Worm (Caenorhabditis elegans) whole organism, late embryonic: ENCODE measurements around the gene F54D5.15.

Experiments used
- C08G9.2 ChIP-seq: sonication (generic microtip); optimal IDR thresholded peaks from 2 replicates; lab custom pipeline; 2016; ENCODE audit warnings: mild to moderate bottlenecking, missing genetic modification characterization, moderate library complexity, missing compliant biosample characterization
- C38D4.7 ChIP-seq: fragments of 200-800 bp; sonication (Bioruptor generic); optimal IDR thresholded peaks from 2 replicates; lab custom pipeline; 2018; ENCODE audit warnings: mild to moderate bottlenecking, missing genetic modification characterization, moderate library complexity, missing compliant biosample characterization
- F13H6.1 ChIP-seq: sonication (generic microtip); optimal IDR thresholded peaks from 2 replicates; lab custom pipeline; 2016; ENCODE audit warnings: missing genetic modification characterization, missing compliant biosample characterization
- ahr-1 ChIP-seq: sonication (generic microtip); optimal IDR thresholded peaks from 2 replicates; lab custom pipeline; 2016; ENCODE audit warnings: missing genetic modification characterization, missing compliant biosample characterization
- ceh-14 ChIP-seq: sonication (generic microtip); optimal IDR thresholded peaks from 2 replicates; lab custom pipeline; 2016; ENCODE audit warnings: missing genotype, missing genetic modification characterization, missing compliant biosample characterization
- ceh-18 ChIP-seq: sonication (generic microtip); optimal IDR thresholded peaks from 2 replicates; lab custom pipeline; 2016; ENCODE audit warnings: missing genetic modification characterization, missing compliant biosample characterization
- ceh-19 ChIP-seq: fragments of 200-800 bp; sonication (Bioruptor generic); optimal IDR thresholded peaks from 2 replicates; lab custom pipeline; 2018; ENCODE audit warnings: mild to moderate bottlenecking, missing genetic modification characterization, missing compliant biosample characterization
- ceh-22 ChIP-seq: sonication (generic microtip); optimal IDR thresholded peaks from 2 replicates; lab custom pipeline; 2017; ENCODE audit warnings: missing biosample characterization, missing genetic modification characterization
- ceh-24 ChIP-seq: sonication (generic microtip); optimal IDR thresholded peaks from 2 replicates; lab custom pipeline; 2016; ENCODE audit warnings: mild to moderate bottlenecking, missing genetic modification characterization, missing compliant biosample characterization
- ceh-30 ChIP-seq: fragments of 150-350 bp; optimal IDR thresholded peaks from 2 replicates; lab custom pipeline; 2014; ENCODE audit warnings: missing biosample characterization, missing genetic modification characterization
- ceh-31 ChIP-seq: sonication (generic microtip); optimal IDR thresholded peaks from 2 replicates; lab custom pipeline; 2016; ENCODE audit warnings: missing genetic modification characterization, missing compliant biosample characterization
- ceh-34 ChIP-seq: sonication (generic microtip); optimal IDR thresholded peaks from 2 replicates; lab custom pipeline; 2016; ENCODE audit warnings: mild to moderate bottlenecking, missing genetic modification characterization, missing compliant biosample characterization
- ceh-6 ChIP-seq: fragments of 200-800 bp; sonication (Bioruptor generic); optimal IDR thresholded peaks from 2 replicates; lab custom pipeline; 2018; ENCODE audit warnings: mild to moderate bottlenecking, missing genetic modification characterization, missing compliant biosample characterization
- ceh-9 ChIP-seq: sonication (generic microtip); optimal IDR thresholded peaks from 2 replicates; lab custom pipeline; 2016; ENCODE audit warnings: mild to moderate bottlenecking, missing genetic modification characterization, inconsistent platforms, missing compliant biosample characterization
- elt-2 ChIP-seq: sonication (generic microtip); optimal IDR thresholded peaks from 2 replicates; lab custom pipeline; 2016; ENCODE audit warnings: missing genetic modification reagents, missing genetic modification characterization, missing compliant biosample characterization
- eyg-1 ChIP-seq: sonication (generic microtip); optimal IDR thresholded peaks from 2 replicates; lab custom pipeline; 2016; ENCODE audit warnings: missing genotype, missing genetic modification characterization, missing compliant biosample characterization
- fax-1 ChIP-seq: sonication (generic microtip); optimal IDR thresholded peaks from 2 replicates; lab custom pipeline; 2016; ENCODE audit warnings: missing genotype, missing genetic modification characterization, missing compliant biosample characterization
- fkh-10 ChIP-seq: fragments of 150-350 bp; optimal IDR thresholded peaks from 2 replicates; lab custom pipeline; 2014; ENCODE audit warnings: missing biosample characterization, missing genetic modification reagents, missing genetic modification characterization
- hlh-6 ChIP-seq: sonication (generic microtip); optimal IDR thresholded peaks from 2 replicates; lab custom pipeline; 2016; ENCODE audit warnings: missing genotype, missing genetic modification characterization, missing compliant biosample characterization
- hlh-8 ChIP-seq: sonication (generic microtip); optimal IDR thresholded peaks from 2 replicates; lab custom pipeline; 2016; ENCODE audit warnings: missing genotype, missing genetic modification characterization, missing compliant biosample characterization
- mec-3 ChIP-seq: sonication (generic microtip); optimal IDR thresholded peaks from 2 replicates; lab custom pipeline; 2016; ENCODE audit warnings: borderline replicate concordance, missing genetic modification characterization, missing compliant biosample characterization
- nfya-1 ChIP-seq: sonication (generic microtip); optimal IDR thresholded peaks from 2 replicates; lab custom pipeline; 2017; ENCODE audit warnings: missing genetic modification characterization, mild to moderate bottlenecking, missing compliant biosample characterization, antibody characterized with exemption, moderate library complexity
- nhr-232 ChIP-seq: sonication (generic microtip); optimal IDR thresholded peaks from 2 replicates; lab custom pipeline; 2016; ENCODE audit warnings: missing genetic modification characterization, missing compliant biosample characterization
- odd-2 ChIP-seq: sonication (generic microtip); optimal IDR thresholded peaks from 2 replicates; lab custom pipeline; 2017; ENCODE audit warnings: antibody characterized with exemption, mild to moderate bottlenecking, missing genetic modification characterization, missing compliant biosample characterization
- pag-3 ChIP-seq: sonication (generic microtip); optimal IDR thresholded peaks from 2 replicates; lab custom pipeline; 2016; ENCODE audit warnings: missing compliant biosample characterization, missing genetic modification characterization, borderline replicate concordance
- pat-9 ChIP-seq: fragments of 200-800 bp; sonication (Bioruptor generic); optimal IDR thresholded peaks from 2 replicates; lab custom pipeline; 2018; ENCODE audit warnings: mild to moderate bottlenecking, missing genetic modification characterization, moderate library complexity, missing compliant biosample characterization
- pax-1 ChIP-seq: fragments of 150-350 bp; optimal IDR thresholded peaks from 2 replicates; lab custom pipeline; 2014; ENCODE audit warnings: missing biosample characterization, missing genetic modification characterization
- pha-4 ChIP-seq: fragments of 150-350 bp; optimal IDR thresholded peaks from 2 replicates; lab custom pipeline; 2018; ENCODE audit warnings: missing biosample characterization, missing genetic modification reagents, missing genetic modification characterization
- pros-1 ChIP-seq: fragments of 150-350 bp; optimal IDR thresholded peaks from 2 replicates; lab custom pipeline; 2014; ENCODE audit warnings: missing biosample characterization, missing genetic modification reagents, missing genetic modification characterization
- ref-2 ChIP-seq: sonication (generic microtip); optimal IDR thresholded peaks from 2 replicates; lab custom pipeline; 2016; ENCODE audit warnings: missing genetic modification characterization, missing compliant biosample characterization
- rnt-1 ChIP-seq: sonication (generic microtip); optimal IDR thresholded peaks from 2 replicates; lab custom pipeline; 2016; ENCODE audit warnings: missing genetic modification characterization, missing compliant biosample characterization
- sdc-2 ChIP-seq: sonication (generic microtip); optimal IDR thresholded peaks from 2 replicates; lab custom pipeline; 2016; ENCODE audit warnings: missing genotype, missing genetic modification characterization, missing compliant biosample characterization
- sox-2 ChIP-seq: fragments of 200-800 bp; sonication (Bioruptor generic); IDR thresholded peaks from 2 replicates; pipeline ENCODE4 v1.3.6; 2022; ENCODE audit warnings: missing genetic modification reagents, missing genetic modification characterization, missing compliant biosample characterization
- sox-4 ChIP-seq: sonication (generic microtip); optimal IDR thresholded peaks from 2 replicates; lab custom pipeline; 2017; ENCODE audit warnings: mild to moderate bottlenecking, missing genetic modification characterization, inconsistent platforms, missing compliant biosample characterization
- unc-3 ChIP-seq, 2 experiments: fragments of 200-800 bp in 1 of 2; sonication (Bioruptor generic) in 1 of 2; sonication (generic microtip) in 1 of 2; conservative IDR thresholded peaks in 1 of 2; optimal IDR thresholded peaks in 1 of 2; 2 replicates each; pipeline versions ENCODE4 v1.3.6 to Lab custom; 2016 to 2022; ENCODE audit warnings: missing compliant biosample characterization in 2 of 2, missing genetic modification characterization in 2 of 2, missing genetic modification reagents in 1 of 2
- unc-42 ChIP-seq: sonication (generic microtip); optimal IDR thresholded peaks from 2 replicates; lab custom pipeline; 2016; ENCODE audit warnings: missing genotype, missing genetic modification characterization, missing compliant biosample characterization
- unc-55 ChIP-seq: sonication (generic microtip); optimal IDR thresholded peaks from 2 replicates; lab custom pipeline; 2017; ENCODE audit warnings: missing biosample characterization, missing genetic modification reagents, missing genetic modification characterization
- ztf-16 ChIP-seq: sonication (generic microtip); optimal IDR thresholded peaks from 2 replicates; lab custom pipeline; 2017; ENCODE audit warnings: missing genetic modification characterization, missing compliant biosample characterization

The F54D5.15 gene

DNA sequence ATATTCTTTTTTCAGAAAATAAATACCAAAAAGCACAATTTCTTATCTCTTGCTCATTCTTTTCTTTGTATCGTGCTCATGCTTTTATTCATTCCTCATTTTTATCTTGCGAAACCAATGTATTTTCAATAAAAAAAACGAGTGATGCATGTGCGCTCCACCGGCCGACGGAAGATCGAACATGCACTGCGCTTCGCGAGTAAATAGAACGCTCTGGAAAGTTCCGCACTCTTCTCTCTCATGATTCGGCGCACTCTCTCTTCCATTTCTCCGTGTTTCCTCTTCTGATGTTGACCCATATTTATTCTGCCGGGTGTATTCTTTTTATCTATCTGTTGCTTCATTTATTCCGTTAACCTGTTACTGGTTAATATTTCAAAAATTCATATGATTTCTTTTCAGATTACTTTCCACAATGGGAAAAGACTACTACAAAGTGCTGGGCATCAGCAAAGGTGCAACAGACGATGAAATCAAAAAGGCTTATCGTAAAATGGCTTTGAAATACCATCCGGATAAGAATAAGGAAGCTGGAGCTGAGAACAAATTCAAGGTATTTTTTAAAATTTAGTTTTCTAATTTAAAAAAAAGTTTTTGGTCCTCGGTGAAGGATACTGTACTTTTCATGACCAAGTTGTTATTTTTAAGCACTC is 18.6 kb downstream of the F54D5.15 start, which contains the start of gene dnj-13 (continued):
- TF ChIP-seq unc-42 = peak; percentile 77
- peak; percentile 55 for TF ChIP-seq sdc-2 (tag; lab: Kevin White, UChicago)
- no peak for TF ChIP-seq sox-4
- peak; percentile 3 for TF ChIP-seq ztf-16 (tag; lab: Kevin White, UChicago)
- TF ChIP-seq ceh-34 = peak; percentile 86
- TF ChIP-seq hlh-8 (tag; lab: Kevin White, UChicago) = peak; percentile 36
- TF ChIP-seq ceh-18 (tag; lab: Kevin White, UChicago) = peak; percentile 85
- peak; percentile 82 for TF ChIP-seq unc-55 (GFP tag; lab: Kevin White, UChicago)
- TF ChIP-seq C38D4.7 (GFP tag; lab: Kevin White, UChicago) = no peak
- TF ChIP-seq unc-3 (GFP tag; conservative IDR thresholded peaks at IDR 0.05; lab: Robert Waterston, UW) = no peak; the same call in 1 of the 2 replicates
- no peak for TF ChIP-seq unc-3 (tag; optimal IDR thresholded peaks at IDR 0.05; lab: Kevin White, UChicago)
- TF ChIP-seq eyg-1 (tag; lab: Kevin White, UChicago) = no peak
- TF ChIP-seq fax-1 = no peak
- peak; percentile 47 for TF ChIP-seq pros-1
- peak; percentile 90 for TF ChIP-seq nfya-1
- TF ChIP-seq pag-3 (tag; lab: Kevin White, UChicago) = no peak
- TF ChIP-seq sox-2 (GFP tag; lab: Robert Waterston, UW) = no peak
- TF ChIP-seq pax-1 (tag; lab: Kevin White, UChicago) = peak; percentile 61
- no peak for TF ChIP-seq fkh-10 (GFP tag; lab: Kevin White, UChicago)
- TF ChIP-seq ceh-24 (tag; lab: Kevin White, UChicago) = no peak
- no peak for TF ChIP-seq ceh-6 (GFP tag; lab: Kevin White, UChicago)
- peak; percentile 3 for TF ChIP-seq ceh-22 (tag; lab: Kevin White, UChicago)
- TF ChIP-seq ceh-31 (tag; lab: Kevin White, UChicago) = peak; percentile 66
- TF ChIP-seq pha-4 (tag; lab: Kevin White, UChicago) = no peak
- TF ChIP-seq hlh-6 (tag; lab: Kevin White, UChicago) = no peak
- no peak for TF ChIP-seq mec-3 (tag; lab: Kevin White, UChicago)
- peak; percentile 30 for TF ChIP-seq ceh-19 (GFP tag; lab: Kevin White, UChicago)
- TF ChIP-seq ref-2 (tag; lab: Kevin White, UChicago) = peak; percentile 93
- peak; percentile 77 for TF ChIP-seq rnt-1 (tag; lab: Kevin White, UChicago)
- peak; percentile 60 for TF ChIP-seq C08G9.2
- TF ChIP-seq nhr-232 (tag; lab: Kevin White, UChicago) = no peak
- TF ChIP-seq ceh-14 (tag; lab: Kevin White, UChicago) = peak; percentile 4
- no peak for TF ChIP-seq odd-2 (tag; lab: Kevin White, UChicago)
- peak; percentile 73 for TF ChIP-seq elt-2 (tag; lab: Kevin White, UChicago)
- peak; percentile 59 for TF ChIP-seq ceh-30
- TF ChIP-seq ceh-9 (tag; lab: Kevin White, UChicago) = no peak
- no peak for TF ChIP-seq ahr-1 (tag; lab: Kevin White, UChicago)
- TF ChIP-seq F13H6.1 (tag; lab: Kevin White, UChicago) = no peak

DNA sequence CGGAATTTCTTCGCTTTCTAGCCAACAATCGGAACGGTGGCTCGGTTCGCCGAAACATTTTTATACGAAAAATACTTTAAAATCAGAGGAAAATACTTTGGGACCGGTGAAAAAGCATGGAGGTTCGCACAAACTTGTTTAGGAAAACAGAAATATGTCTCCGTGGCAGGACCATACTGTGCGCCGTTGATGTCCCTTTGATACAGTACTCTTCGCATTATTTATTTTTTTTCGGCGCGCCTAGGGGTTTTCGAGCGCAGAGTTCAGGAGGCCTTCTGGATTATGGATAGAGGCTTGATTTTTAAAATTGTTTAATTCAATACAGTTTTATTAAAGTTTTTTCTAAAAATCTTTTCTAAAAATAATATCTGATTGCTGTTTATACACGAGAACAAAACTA is 19.3 kb downstream of the F54D5.15 start, which contains the start of gene F54D5.9:
Gene F54D5.9 (minus strand): TSS at position 115 of the 400 bp plus-strand sequence.
- no peak for TF ChIP-seq F13H6.1 (tag; lab: Kevin White, UChicago)

DNA sequence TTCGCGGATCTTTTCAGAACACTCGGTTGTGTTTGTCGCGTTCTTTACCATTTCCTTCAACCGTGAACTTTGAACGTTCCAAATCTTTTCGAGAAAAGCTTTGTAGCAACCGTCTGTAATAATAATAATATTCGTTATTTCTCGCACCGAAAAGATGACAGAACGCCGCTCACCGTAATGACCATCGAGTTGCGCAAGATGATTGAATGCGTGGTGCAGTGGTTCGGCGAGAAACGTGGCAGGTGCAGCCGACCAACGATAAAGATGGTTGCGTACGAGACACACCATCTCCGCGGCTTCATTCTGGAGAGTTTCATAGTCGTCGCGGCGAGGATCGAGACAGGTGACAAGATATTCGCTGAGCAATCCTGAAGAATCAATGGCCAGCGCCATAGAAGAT is 21.1 kb downstream of the F54D5.15 start:
- TF ChIP-seq sdc-2 (tag; lab: Kevin White, UChicago) = no peak
- no peak for TF ChIP-seq hlh-6 (tag; lab: Kevin White, UChicago)
- TF ChIP-seq pax-1 (tag; lab: Kevin White, UChicago) = no peak
- TF ChIP-seq pat-9 = no peak
- peak; percentile 17 for TF ChIP-seq unc-55 (GFP tag; lab: Kevin White, UChicago)
